Worm (Caenorhabditis elegans) whole organism, early embryonic: ENCODE data around the gene K07C11.10.
A peak's percentile ranks its signal among the peaks of the same experiment; 100 is the strongest.

Experiments used
- B0310.2 ChIP-seq: sonication (generic microtip); optimal IDR thresholded peaks from 2 replicates; lab custom pipeline; 2016; ENCODE audit warnings: mild to moderate bottlenecking, missing genetic modification characterization, missing compliant biosample characterization
- aly-1 ChIP-seq: sonication (generic microtip); optimal IDR thresholded peaks from 2 replicates; lab custom pipeline; 2016; ENCODE audit warnings: missing genetic modification characterization, missing compliant biosample characterization
- ama-1 ChIP-seq: fragments of 150-350 bp; optimal IDR thresholded peaks from 2 replicates; lab custom pipeline; 2014
- ceh-13 ChIP-seq: fragments of 200-800 bp; sonication (Bioruptor generic); optimal IDR thresholded peaks from 2 replicates; lab custom pipeline; 2018; ENCODE audit warnings: mild to moderate bottlenecking, missing genetic modification characterization, missing compliant biosample characterization
- flt-1 ChIP-seq: fragments of 200-800 bp; sonication (Bioruptor generic); IDR thresholded peaks from 2 replicates; pipeline ENCODE4 v1.3.6; 2022; ENCODE audit warnings: missing genetic modification characterization, missing compliant biosample characterization
- hmbx-1 ChIP-seq: sonication (generic microtip); optimal IDR thresholded peaks from 2 replicates; lab custom pipeline; 2016; ENCODE audit warnings: mild to moderate bottlenecking, missing genetic modification characterization, missing compliant biosample characterization
- hmg-4 ChIP-seq: fragments of 200-800 bp; sonication (Bioruptor generic); optimal IDR thresholded peaks from 2 replicates; lab custom pipeline; 2018; ENCODE audit warnings: mild to moderate bottlenecking, missing genetic modification characterization, missing compliant biosample characterization
- hnd-1 ChIP-seq: sonication (generic microtip); optimal IDR thresholded peaks from 2 replicates; lab custom pipeline; 2016; ENCODE audit warnings: missing genetic modification characterization, missing compliant biosample characterization
- pes-1 ChIP-seq: fragments of 200-800 bp; sonication (Bioruptor generic); IDR thresholded peaks from 2 replicates; pipeline ENCODE4 v1.3.6; 2022; ENCODE audit warnings: missing genetic modification reagents, missing genetic modification characterization, missing compliant biosample characterization
- tra-4 ChIP-seq: sonication (generic microtip); optimal IDR thresholded peaks from 2 replicates; lab custom pipeline; 2017; ENCODE audit warnings: missing genetic modification characterization, missing compliant biosample characterization

ce11 chrV:8235331-8235730, 8.6 kb upstream of the K07C11.10 start:
- TF ChIP-seq tra-4 (tag; lab: Kevin White, UChicago) (peak; percentile 27), aly-1 (peak; percentile 30), ceh-13 (GFP tag; lab: Kevin White, UChicago) (peak; percentile 22), hmg-4 (GFP tag; lab: Kevin White, UChicago) (no peak), ama-1 (lab: Kevin White, UChicago) (no peak), flt-1 (no peak), pes-1 (GFP tag; lab: Robert Waterston, UW) (no peak), hnd-1 (tag; lab: Kevin White, UChicago) (peak; percentile 3), B0310.2 (tag; lab: Kevin White, UChicago) (no peak), hmbx-1 (tag; lab: Kevin White, UChicago) (no peak)
